Fruit fly (Drosophila melanogaster): ENCODE results near the gene Trm7-34.

DNA sequence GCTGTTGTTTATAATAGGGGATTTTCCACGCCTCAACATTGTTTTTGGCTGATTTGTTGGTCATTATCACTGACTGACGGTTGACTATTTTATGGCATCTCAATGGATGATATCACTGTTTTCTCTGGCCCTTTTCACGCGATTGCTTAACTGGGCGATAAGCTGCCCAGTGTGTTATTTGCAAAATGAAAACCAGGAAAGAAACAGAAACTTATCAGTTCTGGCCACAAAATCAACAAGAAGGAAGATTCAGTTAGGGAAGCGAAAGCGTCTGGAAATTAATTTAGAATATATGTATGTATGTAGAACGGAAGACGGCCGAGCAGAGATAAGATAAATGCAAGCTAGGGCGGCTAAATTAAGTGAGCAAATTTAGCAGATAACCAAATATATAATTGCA is 48.3 kb upstream of the Trm7-34 start:
- TF ChIP-seq CG13204 (GFP tag; optimal IDR thresholded peaks at IDR 0.05) (no peak), CG10348 (GFP tag; IDR thresholded peaks at IDR 0.05) (no peak), fd96Ca (GFP tag; IDR thresholded peaks at IDR 0.05) (no peak), CG4496 (GFP tag; IDR thresholded peaks at IDR 0.05) (no peak), gl (tag; optimal IDR thresholded peaks at IDR 0.05) (no peak), EcR (GFP tag; optimal IDR thresholded peaks at IDR 0.05) (no peak), CG32121 (GFP tag; IDR thresholded peaks at IDR 0.05) (no peak), CG17806 (tag; optimal IDR thresholded peaks at IDR 0.05) (no peak)
